Fruit fly (Drosophila melanogaster) whole organism, embryonic: ENCODE data around the gene CG10694.
A peak's percentile ranks its signal among the peaks of the same experiment; 100 is the strongest.

Source experiments
- BEAF-32 ChIP-seq: fragments of 200-800 bp; sonication (Bioruptor generic); optimal IDR thresholded peaks from 3 replicates; lab custom pipeline; 2017; ENCODE audit warnings: missing biosample characterization, missing genetic modification characterization, mild to moderate bottlenecking, moderate library complexity, missing genetic modification reagents
- CG10321 ChIP-seq: fragments of 200-800 bp; sonication (Bioruptor generic); IDR thresholded peaks from 2 replicates; pipeline ENCODE4 v1.3.6; 2022; ENCODE audit warnings: missing biosample characterization, missing genetic modification characterization
- CG10431 ChIP-seq: fragments of 200-800 bp; sonication (Bioruptor generic); optimal IDR thresholded peaks from 3 replicates; lab custom pipeline; 2018; ENCODE audit warnings: missing biosample characterization, mild to moderate bottlenecking, missing genetic modification characterization
- CG12236 ChIP-seq: fragments of 200-800 bp; sonication (Bioruptor generic); optimal IDR thresholded peaks from 2 replicates; lab custom pipeline; 2016; ENCODE audit warnings: missing biosample characterization, missing genetic modification characterization
- CG13894 ChIP-seq: fragments of 200-800 bp; sonication (Bioruptor generic); optimal IDR thresholded peaks from 3 replicates; lab custom pipeline; 2018; ENCODE audit warnings: missing biosample characterization, mild to moderate bottlenecking, missing genetic modification characterization, moderate library complexity
- CG14710 ChIP-seq: fragments of 200-800 bp; sonication (Bioruptor generic); optimal IDR thresholded peaks from 3 replicates; lab custom pipeline; 2019; ENCODE audit warnings: missing biosample characterization, mild to moderate bottlenecking, missing genetic modification characterization, moderate library complexity
- CG15514 ChIP-seq: fragments of 200-800 bp; sonication (Bioruptor generic); optimal IDR thresholded peaks from 3 replicates; lab custom pipeline; 2017; ENCODE audit warnings: missing biosample characterization, missing genetic modification characterization, mild to moderate bottlenecking, moderate library complexity, missing genetic modification reagents
- CG1603 ChIP-seq: fragments of 200-800 bp; sonication (Bioruptor generic); optimal IDR thresholded peaks from 2 replicates; lab custom pipeline; 2019; ENCODE audit warnings: missing biosample characterization, mild to moderate bottlenecking, missing genetic modification characterization, moderate library complexity
- CG16813 ChIP-seq: fragments of 200-800 bp; sonication (Bioruptor generic); IDR thresholded peaks from 3 replicates; pipeline ENCODE4 v1.3.6; 2022; ENCODE audit warnings: missing biosample characterization, missing genetic modification characterization; ENCODE audit not compliant: partially characterized antibody
- CG17359 ChIP-seq: fragments of 200-800 bp; sonication (Bioruptor generic); optimal IDR thresholded peaks from 3 replicates; lab custom pipeline; 2018; ENCODE audit warnings: missing biosample characterization, mild to moderate bottlenecking, missing genetic modification characterization, moderate library complexity
- CG17385 ChIP-seq: fragments of 200-800 bp; sonication (Bioruptor generic); optimal IDR thresholded peaks from 3 replicates; lab custom pipeline; 2018; ENCODE audit warnings: missing biosample characterization, mild to moderate bottlenecking, missing genetic modification characterization
- CG3065 ChIP-seq: fragments of 200-800 bp; sonication (Bioruptor generic); optimal IDR thresholded peaks from 2 replicates; lab custom pipeline; 2016; ENCODE audit warnings: missing biosample characterization, missing genetic modification characterization
- CG3163 ChIP-seq: fragments of 200-800 bp; sonication (Bioruptor generic); optimal IDR thresholded peaks from 3 replicates; lab custom pipeline; 2016; ENCODE audit warnings: missing biosample characterization, missing genetic modification characterization
- CG34224 ChIP-seq: fragments of 200-800 bp; sonication (Bioruptor generic); IDR thresholded peaks from 3 replicates; pipeline ENCODE4 v1.3.6; 2022; ENCODE audit warnings: missing biosample characterization, missing genetic modification characterization; ENCODE audit not compliant: partially characterized antibody
- CG34376 ChIP-seq: fragments of 200-800 bp; sonication (Bioruptor generic); optimal IDR thresholded peaks from 2 replicates; lab custom pipeline; 2018; ENCODE audit warnings: missing biosample characterization, mild to moderate bottlenecking, missing genetic modification characterization
- CG3847 ChIP-seq: fragments of 200-800 bp; sonication (Bioruptor generic); IDR thresholded peaks from 2 replicates; pipeline ENCODE4 v1.3.6; 2022; ENCODE audit warnings: missing biosample characterization, missing genetic modification characterization
- CG4360 ChIP-seq: fragments of 200-800 bp; sonication (Bioruptor generic); IDR thresholded peaks from 2 replicates; pipeline ENCODE4 v1.3.6; 2022; ENCODE audit warnings: missing biosample characterization, missing genetic modification characterization
- CG4404 ChIP-seq: fragments of 200-800 bp; sonication (Bioruptor generic); IDR thresholded peaks from 2 replicates; pipeline ENCODE4 v1.3.6; 2022; ENCODE audit warnings: missing biosample characterization, missing genetic modification characterization
- CG4617 ChIP-seq: fragments of 200-800 bp; sonication (Bioruptor generic); optimal IDR thresholded peaks from 3 replicates; lab custom pipeline; 2016; ENCODE audit warnings: missing biosample characterization, missing genetic modification characterization, borderline replicate concordance
- CG4854 ChIP-seq: fragments of 200-800 bp; sonication (Bioruptor generic); optimal IDR thresholded peaks from 2 replicates; lab custom pipeline; 2016; ENCODE audit warnings: missing biosample characterization, missing genetic modification characterization, inconsistent platforms
- CG7987 ChIP-seq: fragments of 200-800 bp; sonication (Bioruptor generic); optimal IDR thresholded peaks from 2 replicates; lab custom pipeline; 2018; ENCODE audit warnings: missing biosample characterization, mild to moderate bottlenecking, missing genetic modification characterization, moderate library complexity
- CG8765 ChIP-seq: fragments of 200-800 bp; sonication (Bioruptor generic); IDR thresholded peaks from 2 replicates; pipeline ENCODE4 v1.3.6; 2022; ENCODE audit warnings: missing biosample characterization, missing genetic modification characterization
- CG9215 ChIP-seq: fragments of 200-800 bp; sonication (Bioruptor generic); IDR thresholded peaks from 2 replicates; pipeline ENCODE4 v1.3.6; 2022; ENCODE audit warnings: missing biosample characterization, missing genetic modification characterization
- CG9437 ChIP-seq: fragments of 200-800 bp; sonication (Bioruptor generic); optimal IDR thresholded peaks from 2 replicates; lab custom pipeline; 2018; ENCODE audit warnings: missing biosample characterization, mild to moderate bottlenecking, missing genetic modification characterization
- CTCF ChIP-seq: fragments of 200-800 bp; sonication (Bioruptor generic); optimal IDR thresholded peaks from 2 replicates; lab custom pipeline; 2017; ENCODE audit warnings: missing biosample characterization, mild to moderate bottlenecking, missing genetic modification characterization, moderate library complexity
- Fer1 ChIP-seq: fragments of 200-800 bp; sonication (Bioruptor generic); optimal IDR thresholded peaks from 2 replicates; lab custom pipeline; 2017; ENCODE audit warnings: missing biosample characterization, mild to moderate bottlenecking, missing genetic modification characterization
- MTF-1 ChIP-seq: fragments of 200-800 bp; sonication (Bioruptor generic); optimal IDR thresholded peaks from 2 replicates; lab custom pipeline; 2018; ENCODE audit warnings: missing biosample characterization, mild to moderate bottlenecking, missing genetic modification characterization, borderline replicate concordance
- Mad ChIP-seq: fragments of 200-800 bp; sonication (Bioruptor generic); optimal IDR thresholded peaks from 2 replicates; lab custom pipeline; 2016; ENCODE audit warnings: missing biosample characterization, missing genetic modification characterization
- Max ChIP-seq: fragments of 200-800 bp; sonication (Bioruptor generic); optimal IDR thresholded peaks from 2 replicates; lab custom pipeline; 2016; ENCODE audit warnings: missing biosample characterization, mild to moderate bottlenecking, missing genetic modification characterization
- Nf-YB ChIP-seq: fragments of 200-800 bp; sonication (Bioruptor generic); optimal IDR thresholded peaks from 3 replicates; lab custom pipeline; 2019; ENCODE audit warnings: missing biosample characterization, mild to moderate bottlenecking, missing genetic modification characterization, moderate library complexity
- Side ChIP-seq: fragments of 200-800 bp; sonication (Bioruptor generic); optimal IDR thresholded peaks from 2 replicates; lab custom pipeline; 2016; ENCODE audit warnings: missing biosample characterization, missing genetic modification characterization
- Sin3A ChIP-seq: fragments of >200 bp; optimal IDR thresholded peaks from 2 replicates; lab custom pipeline; 2018
- Taf1 ChIP-seq: fragments of 200-800 bp; sonication (Bioruptor generic); IDR thresholded peaks from 2 replicates; pipeline ENCODE4 v1.3.6; 2022; ENCODE audit warnings: missing biosample characterization, missing genetic modification characterization
- ase ChIP-seq: fragments of 200-800 bp; sonication (Bioruptor generic); IDR thresholded peaks from 3 replicates; pipeline ENCODE4 v1.3.6; 2022; ENCODE audit warnings: missing biosample characterization, missing genetic modification characterization
- bowl ChIP-seq: fragments of 200-800 bp; sonication (Bioruptor generic); IDR thresholded peaks from 2 replicates; pipeline ENCODE4 v1.3.6; 2022; ENCODE audit warnings: missing biosample characterization, missing genetic modification characterization
- cad ChIP-seq: fragments of >200 bp; optimal IDR thresholded peaks from 2 replicates; lab custom pipeline; 2017; ENCODE audit warnings: missing biosample characterization, missing genetic modification characterization
- crp ChIP-seq, 2 experiments: fragments of 200-800 bp; sonication (Bioruptor generic); optimal IDR thresholded peaks; 2 replicates in 1 of 2; 3 replicates in 1 of 2; lab custom pipeline; 2017; ENCODE audit warnings: missing biosample characterization in 2 of 2, missing genetic modification characterization in 2 of 2, mild to moderate bottlenecking in 1 of 2, moderate library complexity in 1 of 2
- ems ChIP-seq: fragments of 200-800 bp; sonication (Bioruptor generic); optimal IDR thresholded peaks from 3 replicates; lab custom pipeline; 2016; ENCODE audit warnings: missing biosample characterization, missing genetic modification characterization
- en ChIP-seq: fragments of 200-800 bp; sonication (Bioruptor generic); optimal IDR thresholded peaks from 2 replicates; lab custom pipeline; 2016; ENCODE audit warnings: missing biosample characterization, missing genetic modification characterization
- exex ChIP-seq: fragments of 200-800 bp; sonication (Bioruptor generic); optimal IDR thresholded peaks from 4 replicates; lab custom pipeline; 2018; ENCODE audit warnings: missing biosample characterization, mild to moderate bottlenecking, missing genetic modification characterization, moderate library complexity
- fd64A ChIP-seq: fragments of 200-800 bp; sonication (Bioruptor generic); optimal IDR thresholded peaks from 3 replicates; lab custom pipeline; 2018; ENCODE audit warnings: missing biosample characterization, mild to moderate bottlenecking, missing genetic modification characterization
- hbn ChIP-seq: fragments of 200-800 bp; sonication (Bioruptor generic); IDR thresholded peaks from 2 replicates; pipeline ENCODE4 v1.3.6; 2022; ENCODE audit warnings: missing biosample characterization, missing genetic modification characterization; ENCODE audit not compliant: partially characterized antibody
- jigr1 ChIP-seq: fragments of 200-800 bp; sonication (Bioruptor generic); IDR thresholded peaks from 3 replicates; pipeline ENCODE4 v1.3.6; 2022; ENCODE audit warnings: missing biosample characterization, missing genetic modification characterization
- klu ChIP-seq: fragments of 200-800 bp; sonication (Bioruptor generic); IDR thresholded peaks from 2 replicates; pipeline ENCODE4 v1.3.6; 2022; ENCODE audit warnings: missing biosample characterization, missing genetic modification characterization
- nmo ChIP-seq: fragments of 200-800 bp; sonication (Bioruptor generic); optimal IDR thresholded peaks from 2 replicates; lab custom pipeline; 2018; ENCODE audit warnings: missing biosample characterization, mild to moderate bottlenecking, missing genetic modification characterization, moderate library complexity
- org-1 ChIP-seq: fragments of 200-800 bp; sonication (Bioruptor generic); optimal IDR thresholded peaks from 2 replicates; lab custom pipeline; 2017; ENCODE audit warnings: missing biosample characterization, missing genetic modification characterization
- pfk ChIP-seq: fragments of 200-800 bp; sonication (Bioruptor generic); optimal IDR thresholded peaks from 2 replicates; lab custom pipeline; 2018; ENCODE audit warnings: missing biosample characterization, mild to moderate bottlenecking, missing genetic modification characterization, moderate library complexity
- run ChIP-seq: fragments of 200-800 bp; sonication (Bioruptor generic); optimal IDR thresholded peaks from 3 replicates; lab custom pipeline; 2018; ENCODE audit warnings: missing biosample characterization, mild to moderate bottlenecking, missing genetic modification characterization
- schlank ChIP-seq: fragments of 200-800 bp; sonication (Bioruptor generic); optimal IDR thresholded peaks from 2 replicates; lab custom pipeline; 2018; ENCODE audit warnings: missing biosample characterization, mild to moderate bottlenecking, missing genetic modification characterization
- sens ChIP-seq: fragments of 200-800 bp; sonication (Bioruptor generic); peaks from one replicate; lab custom pipeline; 2016; ENCODE audit warnings: missing biosample characterization, missing genetic modification characterization
- shn ChIP-seq: fragments of 200-800 bp; sonication (Bioruptor generic); optimal IDR thresholded peaks from 3 replicates; lab custom pipeline; 2016; ENCODE audit warnings: missing biosample characterization, missing genetic modification characterization
- wek ChIP-seq: fragments of 200-800 bp; sonication (Bioruptor generic); optimal IDR thresholded peaks from 3 replicates; lab custom pipeline; 2018; ENCODE audit warnings: missing biosample characterization, mild to moderate bottlenecking, missing genetic modification characterization, moderate library complexity

Gene CG10694

DNA sequence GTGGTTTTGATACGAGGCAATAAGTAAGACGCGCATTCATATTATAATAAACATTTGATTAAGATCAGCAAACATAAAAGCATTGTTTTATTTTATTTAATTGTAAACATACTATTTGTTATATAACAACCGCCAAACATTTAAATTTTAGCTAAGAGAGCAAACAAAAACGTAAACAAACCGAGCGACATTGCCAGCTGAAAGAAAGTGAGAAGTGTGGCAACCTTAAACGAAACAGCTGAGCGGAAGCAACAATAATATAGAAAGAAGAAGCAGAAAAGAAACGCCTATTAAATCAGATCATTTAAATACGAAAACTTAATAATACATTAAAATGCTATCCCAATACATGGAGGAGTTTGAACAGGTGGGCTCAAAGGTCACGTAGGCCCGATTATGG, 27.4 kb downstream of the CG10694 start, which contains the start of gene Sec10 (continued):
- no peak for TF ChIP-seq nmo (GFP tag; lab: Kevin White, UChicago)
- no peak for TF ChIP-seq CG13894 (tag; lab: Kevin White, UChicago)
- TF ChIP-seq Mad (GFP tag; lab: Kevin White, UChicago): no peak
- no peak for TF ChIP-seq Taf1 (GFP tag; lab: Robert Waterston, UW)
- no peak for TF ChIP-seq pfk (GFP tag; lab: Kevin White, UChicago)
- no peak for TF ChIP-seq bowl (GFP tag; lab: Robert Waterston, UW)
- TF ChIP-seq CG4854: no peak
- TF ChIP-seq exex (tag; lab: Kevin White, UChicago): no peak
- no peak for TF ChIP-seq CG1603 (tag; lab: Kevin White, UChicago)
- peak; percentile 13; the same call in 1 of the 2 replicates for TF ChIP-seq hbn (GFP tag; lab: Robert Waterston, UW)
- no peak for TF ChIP-seq Max (GFP tag; lab: Kevin White, UChicago)
- TF ChIP-seq jigr1 (GFP tag; lab: Robert Waterston, UW): no peak
- TF ChIP-seq CG14710 (tag; lab: Kevin White, UChicago): peak; percentile 34
- peak; percentile 97 for TF ChIP-seq CG17385 (GFP tag; lab: Kevin White, UChicago)
- no peak for TF ChIP-seq CG8765
- peak; percentile 86 for TF ChIP-seq sens (GFP tag; lab: Kevin White, UChicago)
- TF ChIP-seq run (tag; lab: Kevin White, UChicago): no peak
- TF ChIP-seq CG34376 (GFP tag; lab: Kevin White, UChicago): no peak
- TF ChIP-seq CG34224: 0 out of 3 replicates have a peak, but pooled peaks have one; percentile 25
- TF ChIP-seq CG3847 (GFP tag; lab: Robert Waterston, UW): peak; percentile 46; the same call in 1 of the 2 replicates
- peak; percentile 32 for TF ChIP-seq BEAF-32 (GFP tag; lab: Kevin White, UChicago)
- TF ChIP-seq CG10431 (GFP tag; lab: Kevin White, UChicago): peak; percentile 15
- TF ChIP-seq CG15514 (GFP tag; lab: Kevin White, UChicago): peak; percentile 17
- TF ChIP-seq CG4617 (GFP tag; lab: Kevin White, UChicago): peak; percentile 43
- no peak for TF ChIP-seq CG16813 (GFP tag; lab: Robert Waterston, UW)
- TF ChIP-seq CG4360 (GFP tag; lab: Robert Waterston, UW): no peak
- peak; percentile 54 for TF ChIP-seq CG9437 (GFP tag; lab: Kevin White, UChicago)
- TF ChIP-seq CG3065: no peak
- TF ChIP-seq fd64A (GFP tag; lab: Kevin White, UChicago): no peak
- no peak for TF ChIP-seq CG3163 (GFP tag; lab: Kevin White, UChicago)
- peak; percentile 14 for TF ChIP-seq Sin3A (lab: Kevin White, UChicago)
- peak; percentile 90 to 97 for TF ChIP-seq crp (GFP tag; optimal IDR thresholded peaks at IDR 0.05; lab: Kevin White, UChicago)
- no peak for TF ChIP-seq CG4404 (GFP tag; lab: Robert Waterston, UW)
- TF ChIP-seq org-1 (GFP tag; lab: Kevin White, UChicago): no peak
- TF ChIP-seq Fer1 (GFP tag; lab: Kevin White, UChicago): no peak
- TF ChIP-seq schlank (tag; lab: Kevin White, UChicago): no peak
- peak; percentile 62 for TF ChIP-seq wek (GFP tag; lab: Kevin White, UChicago)
- TF ChIP-seq ems (GFP tag; lab: Kevin White, UChicago): no peak
- no peak for TF ChIP-seq CG17359 (tag; lab: Kevin White, UChicago)
- TF ChIP-seq en (GFP tag; lab: Kevin White, UChicago): no peak
- TF ChIP-seq CG9215 (GFP tag; lab: Robert Waterston, UW): peak; percentile 94
- TF ChIP-seq CG12236 (GFP tag; lab: Kevin White, UChicago): no peak
- peak; percentile 32 for TF ChIP-seq CTCF (GFP tag; lab: Kevin White, UChicago)
- TF ChIP-seq CG7987 (GFP tag; lab: Kevin White, UChicago): peak; percentile 3
- TF ChIP-seq Nf-YB (GFP tag; lab: Kevin White, UChicago): peak; percentile 6
- no peak for TF ChIP-seq ase (GFP tag; lab: Robert Waterston, UW)
- TF ChIP-seq klu: no peak
- TF ChIP-seq Side (GFP tag; lab: Kevin White, UChicago): no peak
- no peak for TF ChIP-seq cad (GFP tag; lab: Kevin White, UChicago)
- peak; percentile 9 for TF ChIP-seq MTF-1 (GFP tag; lab: Kevin White, UChicago)
- no peak for TF ChIP-seq CG10321 (GFP tag; lab: Robert Waterston, UW)
- TF ChIP-seq shn: no peak
